Fruit fly (Drosophila melanogaster) whole organism, prepupa: ENCODE data around the gene CG10137.

ENCODE experiments used
- Blimp-1 ChIP-seq: fragments of 200-800 bp; sonication (Bioruptor generic); optimal IDR thresholded peaks from 3 replicates; lab custom pipeline; 2017; ENCODE audit warnings: missing biosample characterization, missing genetic modification characterization, mild to moderate bottlenecking, moderate library complexity, missing genetic modification reagents
- CG10631 ChIP-seq: fragments of 200-800 bp; sonication (Bioruptor generic); optimal IDR thresholded peaks from 2 replicates; lab custom pipeline; 2016; ENCODE audit warnings: missing biosample characterization, missing genetic modification characterization
- CG11294 ChIP-seq: fragments of 200-800 bp; sonication (Bioruptor generic); IDR thresholded peaks from 2 replicates; pipeline ENCODE4 v1.3.6; 2022; ENCODE audit warnings: missing biosample characterization, missing genetic modification characterization
- CG11762 ChIP-seq: fragments of 200-800 bp; sonication (Bioruptor generic); optimal IDR thresholded peaks from 3 replicates; lab custom pipeline; 2016; ENCODE audit warnings: missing biosample characterization, missing genetic modification characterization; ENCODE audit not compliant: insufficient read depth
- CG11902 ChIP-seq: fragments of 200-800 bp; sonication (Bioruptor generic); optimal IDR thresholded peaks from 3 replicates; lab custom pipeline; 2016; ENCODE audit warnings: missing biosample characterization, missing genetic modification characterization
- CG15336 ChIP-seq: fragments of 200-800 bp; sonication (Bioruptor generic); IDR thresholded peaks from 2 replicates; pipeline ENCODE4 v1.3.6; 2022; ENCODE audit warnings: missing biosample characterization, missing genetic modification characterization
- CG1621 ChIP-seq: fragments of 200-800 bp; sonication (Bioruptor generic); optimal IDR thresholded peaks from 3 replicates; lab custom pipeline; 2018; ENCODE audit warnings: missing biosample characterization, mild to moderate bottlenecking, missing genetic modification characterization
- CG31627 ChIP-seq: fragments of 200-800 bp; sonication (Bioruptor generic); optimal IDR thresholded peaks from 3 replicates; lab custom pipeline; 2016; ENCODE audit warnings: missing biosample characterization, missing genetic modification characterization
- CG34406 ChIP-seq: fragments of 200-800 bp; sonication (Bioruptor generic); optimal IDR thresholded peaks from 3 replicates; lab custom pipeline; 2016; ENCODE audit warnings: missing biosample characterization, missing genetic modification characterization
- CG3919 ChIP-seq: fragments of 200-800 bp; sonication (Bioruptor generic); optimal IDR thresholded peaks from 3 replicates; lab custom pipeline; 2016; ENCODE audit warnings: missing biosample characterization, missing genetic modification characterization
- CG6808 ChIP-seq: fragments of 200-800 bp; sonication (Bioruptor generic); optimal IDR thresholded peaks from 3 replicates; lab custom pipeline; 2017; ENCODE audit warnings: missing biosample characterization, missing genetic modification characterization, mild to moderate bottlenecking, moderate library complexity, missing genetic modification reagents
- CG6854 ChIP-seq: fragments of 200-800 bp; sonication (Bioruptor generic); optimal IDR thresholded peaks from 2 replicates; lab custom pipeline; 2017; ENCODE audit warnings: missing biosample characterization, mild to moderate bottlenecking, missing genetic modification characterization
- CG7368 ChIP-seq: fragments of 200-800 bp; sonication (Bioruptor generic); optimal IDR thresholded peaks from 3 replicates; lab custom pipeline; 2016; ENCODE audit warnings: missing biosample characterization, missing genetic modification characterization
- CG8319 ChIP-seq: fragments of 200-800 bp; sonication (Bioruptor generic); optimal IDR thresholded peaks from 3 replicates; lab custom pipeline; 2016; ENCODE audit warnings: missing biosample characterization, missing genetic modification characterization
- CG9139 ChIP-seq: fragments of 200-800 bp; sonication (Bioruptor generic); optimal IDR thresholded peaks from 3 replicates; lab custom pipeline; 2017; ENCODE audit warnings: missing biosample characterization, mild to moderate bottlenecking, missing genetic modification characterization
- Eip75B ChIP-seq: fragments of 200-800 bp; sonication (Bioruptor generic); optimal IDR thresholded peaks from 3 replicates; lab custom pipeline; 2016; ENCODE audit warnings: missing biosample characterization, missing genetic modification characterization
- Eip78C ChIP-seq: fragments of 200-800 bp; sonication (Bioruptor generic); peaks from one replicate; lab custom pipeline; 2016; ENCODE audit warnings: missing biosample characterization, missing genetic modification characterization
- Ets21C ChIP-seq: fragments of 200-800 bp; sonication (Bioruptor generic); optimal IDR thresholded peaks from 3 replicates; lab custom pipeline; 2016; ENCODE audit warnings: missing biosample characterization, missing genetic modification characterization
- Hr38 ChIP-seq: sonication (Bioruptor generic); optimal IDR thresholded peaks from 2 replicates; lab custom pipeline; 2016; ENCODE audit warnings: missing biosample characterization, missing genetic modification characterization
- Hr39 ChIP-seq: fragments of 200-800 bp; sonication (Bioruptor generic); optimal IDR thresholded peaks from 2 replicates; lab custom pipeline; 2016; ENCODE audit warnings: missing biosample characterization, missing genetic modification characterization
- Hr4 ChIP-seq: fragments of 200-800 bp; sonication (Bioruptor generic); optimal IDR thresholded peaks from 3 replicates; lab custom pipeline; 2016; ENCODE audit warnings: missing biosample characterization, missing genetic modification characterization
- Lpt ChIP-seq: fragments of 200-800 bp; sonication (Bioruptor generic); optimal IDR thresholded peaks from 3 replicates; lab custom pipeline; 2016; ENCODE audit warnings: missing biosample characterization, missing genetic modification characterization
- Met ChIP-seq: fragments of 200-800 bp; sonication (Bioruptor generic); optimal IDR thresholded peaks from 3 replicates; lab custom pipeline; 2016; ENCODE audit warnings: missing biosample characterization, missing genetic modification characterization
- OdsH ChIP-seq: fragments of 200-800 bp; sonication (Bioruptor generic); optimal IDR thresholded peaks from 3 replicates; lab custom pipeline; 2016; ENCODE audit warnings: missing biosample characterization, missing genetic modification characterization
- Smox ChIP-seq: fragments of 200-800 bp; sonication (Bioruptor generic); optimal IDR thresholded peaks from 3 replicates; lab custom pipeline; 2016; ENCODE audit warnings: missing biosample characterization, missing genetic modification characterization
- Sox102F ChIP-seq: fragments of 200-800 bp; sonication (Bioruptor generic); optimal IDR thresholded peaks from 2 replicates; lab custom pipeline; 2016; ENCODE audit warnings: missing biosample characterization, mild to moderate bottlenecking, missing genetic modification characterization
- Sox14 ChIP-seq: fragments of 200-800 bp; sonication (Bioruptor generic); optimal IDR thresholded peaks from 3 replicates; lab custom pipeline; 2016; ENCODE audit warnings: missing biosample characterization, missing genetic modification characterization
- achi ChIP-seq: fragments of 200-800 bp; sonication (Bioruptor generic); optimal IDR thresholded peaks from 3 replicates; lab custom pipeline; 2016; ENCODE audit warnings: missing biosample characterization, missing genetic modification characterization
- acj6 ChIP-seq: fragments of 200-800 bp; sonication (Bioruptor generic); optimal IDR thresholded peaks from 3 replicates; lab custom pipeline; 2016; ENCODE audit warnings: missing biosample characterization, missing genetic modification characterization
- cyc ChIP-seq: fragments of 200-800 bp; sonication (Bioruptor generic); optimal IDR thresholded peaks from 3 replicates; lab custom pipeline; 2016; ENCODE audit warnings: missing biosample characterization, missing genetic modification characterization
- eg ChIP-seq: fragments of 200-800 bp; sonication (Bioruptor generic); IDR thresholded peaks from 3 replicates; pipeline ENCODE4 v1.3.6; 2022; ENCODE audit warnings: missing biosample characterization, missing genetic modification characterization
- esn ChIP-seq: fragments of 200-800 bp; sonication (Bioruptor generic); optimal IDR thresholded peaks from 2 replicates; lab custom pipeline; 2016; ENCODE audit warnings: missing biosample characterization, mild to moderate bottlenecking, missing genetic modification characterization, moderate library complexity
- fkh ChIP-seq: fragments of 200-800 bp; sonication (Bioruptor generic); optimal IDR thresholded peaks from 3 replicates; lab custom pipeline; 2017; ENCODE audit warnings: missing biosample characterization, mild to moderate bottlenecking, missing genetic modification characterization, moderate library complexity
- pdm3 ChIP-seq: fragments of 200-800 bp; sonication (Bioruptor generic); optimal IDR thresholded peaks from 3 replicates; lab custom pipeline; 2016; ENCODE audit warnings: missing biosample characterization, missing genetic modification characterization
- ss ChIP-seq, 2 experiments: fragments of 200-800 bp; sonication (Bioruptor generic); optimal IDR thresholded peaks; 2 replicates in 1 of 2; 3 replicates in 1 of 2; lab custom pipeline; 2017 to 2018; ENCODE audit warnings: mild to moderate bottlenecking in 2 of 2, missing biosample characterization in 2 of 2, missing genetic modification characterization in 2 of 2, moderate library complexity in 1 of 2
- svp ChIP-seq: fragments of 200-800 bp; sonication (Bioruptor generic); peaks from one replicate; lab custom pipeline; 2016; ENCODE audit warnings: missing biosample characterization, missing genetic modification characterization
- topi ChIP-seq: fragments of 200-800 bp; sonication (Bioruptor generic); optimal IDR thresholded peaks from 3 replicates; lab custom pipeline; 2016; ENCODE audit warnings: missing biosample characterization, missing genetic modification characterization

Gene CG10137

DNA sequence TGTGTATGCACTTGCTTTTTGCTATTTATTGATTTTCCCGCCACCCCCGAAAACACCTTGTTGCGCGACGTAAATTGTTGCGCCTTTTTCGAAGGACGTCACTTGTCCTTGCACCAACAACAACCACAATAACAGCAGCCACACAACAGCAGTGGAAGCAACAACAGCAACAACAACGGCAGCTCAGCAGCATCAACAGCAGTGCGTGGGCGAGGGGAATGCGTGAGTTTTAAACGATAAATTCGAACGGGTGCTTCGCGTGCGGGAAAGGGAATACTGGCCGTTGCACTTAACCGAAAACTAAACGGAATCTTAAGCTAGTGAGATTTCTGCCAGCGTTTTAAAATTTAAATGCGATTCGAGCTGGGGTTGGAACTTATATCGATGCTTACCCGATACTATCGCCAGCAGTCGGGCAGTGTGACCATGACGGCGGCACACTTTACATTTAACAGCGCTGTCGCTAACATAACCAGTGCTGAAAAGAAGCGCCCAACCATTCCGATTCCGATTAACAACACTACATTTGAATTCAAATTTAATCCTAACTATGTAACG lies 18.0 kb upstream of the CG10137 start, which contains the start of gene cyst:
Gene cyst (minus strand): TSS at position 404 of the 558 bp plus-strand sequence.
- TF ChIP-seq CG31627 (GFP tag; lab: Kevin White, UChicago) (peak; percentile 34), esn (GFP tag; lab: Kevin White, UChicago) (peak; percentile 43), CG11294 (no peak), cyc (GFP tag; lab: Kevin White, UChicago) (peak; percentile 47), eg (GFP tag; lab: Robert Waterston, UW) (0 out of 3 replicates have a peak, but pooled peaks have one; percentile 37), Sox14 (GFP tag; lab: Kevin White, UChicago) (peak; percentile 36)

DNA sequence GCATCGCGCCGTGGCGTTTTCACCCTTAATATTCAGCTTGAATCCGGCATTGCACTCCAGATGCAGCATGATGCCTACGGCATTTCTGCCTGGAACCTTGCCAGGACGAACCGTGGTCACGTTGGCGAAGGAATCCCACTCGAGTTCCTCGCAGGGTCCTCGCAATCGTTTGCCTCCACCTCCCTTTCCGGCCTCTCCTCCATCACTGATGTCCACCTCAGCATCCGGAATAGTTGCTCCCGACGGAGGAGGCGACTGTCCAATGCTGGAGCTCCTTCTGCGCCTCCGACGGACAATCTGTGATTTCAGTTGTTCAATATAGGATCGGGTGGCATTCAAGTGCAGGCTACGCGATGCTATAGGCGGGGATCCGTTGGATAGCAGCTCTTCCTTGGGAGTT lies 14.3 kb upstream of the CG10137 start:
- TF ChIP-seq CG9139 (GFP tag; lab: Kevin White, UChicago) = no peak
- no peak for TF ChIP-seq Hr39
- TF ChIP-seq acj6 (GFP tag; lab: Kevin White, UChicago) = no peak
- TF ChIP-seq ss (GFP tag; optimal IDR thresholded peaks at IDR 0.05; lab: Kevin White, UChicago) = no peak
- TF ChIP-seq Ets21C (GFP tag; lab: Kevin White, UChicago) = no peak
- no peak for TF ChIP-seq Met (GFP tag; lab: Kevin White, UChicago)
- no peak for TF ChIP-seq Eip78C
- no peak for TF ChIP-seq Hr38
- TF ChIP-seq CG8319 (GFP tag; lab: Kevin White, UChicago) = no peak
- no peak for TF ChIP-seq CG1621
- no peak for TF ChIP-seq topi (GFP tag; lab: Kevin White, UChicago)
- no peak for TF ChIP-seq Sox102F (GFP tag; lab: Kevin White, UChicago)
- TF ChIP-seq CG11902 (GFP tag; lab: Kevin White, UChicago) = no peak

DNA sequence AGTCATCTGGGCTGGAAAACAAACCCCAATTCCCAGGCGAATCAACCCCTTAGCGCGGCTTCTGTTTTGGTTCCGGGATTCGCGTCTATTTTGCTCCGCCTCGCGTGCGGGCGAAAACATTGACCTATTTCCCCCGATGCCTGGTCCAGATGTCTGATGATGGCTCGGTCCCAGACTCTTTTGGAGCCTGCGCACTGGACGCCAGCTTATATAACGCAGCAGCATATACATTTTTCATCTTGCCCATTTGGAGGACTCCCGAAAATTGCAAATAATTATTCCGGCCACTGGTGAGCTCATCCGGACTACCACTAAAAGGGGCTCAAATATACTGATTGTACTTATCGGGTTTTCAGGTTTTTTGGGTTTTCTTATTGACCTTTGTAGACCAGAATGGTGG lies 10.4 kb upstream of the CG10137 start:
- no peak for TF ChIP-seq OdsH (GFP tag; lab: Kevin White, UChicago)
- TF ChIP-seq CG11762 (GFP tag; lab: Kevin White, UChicago) = no peak
- no peak for TF ChIP-seq Eip75B

DNA sequence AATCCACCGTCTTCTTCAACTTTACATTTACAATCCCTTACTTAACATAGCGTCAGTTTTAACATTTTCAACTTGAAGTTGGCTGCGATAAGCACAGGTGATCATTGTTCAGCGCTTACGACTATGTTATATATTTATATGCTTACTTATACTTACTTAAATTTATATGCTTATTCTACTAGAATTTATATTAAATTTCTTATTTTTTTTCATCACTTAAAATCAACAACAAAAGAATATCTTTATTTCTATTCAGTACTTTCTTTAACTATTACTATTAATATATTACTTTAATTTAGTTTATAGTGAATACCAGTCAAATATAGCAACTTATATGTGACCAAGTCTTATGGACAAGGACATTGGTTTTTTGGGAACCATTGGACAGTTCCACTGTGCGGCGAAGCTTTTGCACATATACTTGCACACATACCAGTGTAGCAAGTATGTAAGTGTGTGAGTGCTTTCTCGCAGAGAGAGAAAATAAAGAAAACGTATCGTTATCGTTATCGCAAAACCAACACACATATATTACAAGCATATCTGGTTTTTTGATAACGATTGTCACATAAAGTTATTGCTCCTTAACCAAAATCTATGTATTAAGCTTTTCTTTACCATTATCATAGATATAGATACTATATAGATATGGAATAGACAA lies 9.2 kb upstream of the CG10137 start, which contains the start of gene Hasp:
Gene Hasp (minus strand): TSS at position 51 of the 661 bp plus-strand sequence.
- TF ChIP-seq Hr4 (GFP tag; lab: Kevin White, UChicago) (peak; percentile 23), esn (GFP tag; lab: Kevin White, UChicago) (peak; percentile 46), CG7368 (GFP tag; lab: Kevin White, UChicago) (no peak), CG8319 (GFP tag; lab: Kevin White, UChicago) (no peak), Blimp-1 (no peak), Hr39 (peak; percentile 19), eg (GFP tag; lab: Robert Waterston, UW) (0 out of 3 replicates have a peak, but pooled peaks have one; percentile 32), CG11294 (no peak), achi (GFP tag; lab: Kevin White, UChicago) (peak; percentile 36), CG3919 (GFP tag; lab: Kevin White, UChicago) (peak; percentile 36), CG11762 (GFP tag; lab: Kevin White, UChicago) (no peak), Lpt (no peak), pdm3 (GFP tag; lab: Kevin White, UChicago) (peak; percentile 17), Smox (peak; percentile 3), Sox102F (GFP tag; lab: Kevin White, UChicago) (peak; percentile 30), Eip78C (no peak), CG6808 (GFP tag; lab: Kevin White, UChicago) (no peak), topi (GFP tag; lab: Kevin White, UChicago) (peak; percentile 17), CG31627 (GFP tag; lab: Kevin White, UChicago) (peak; percentile 8), CG6854 (GFP tag; lab: Kevin White, UChicago) (no peak), fkh (GFP tag; lab: Kevin White, UChicago) (no peak), Ets21C (GFP tag; lab: Kevin White, UChicago) (no peak), Met (GFP tag; lab: Kevin White, UChicago) (peak; percentile 19), svp (GFP tag; lab: Kevin White, UChicago) (peak; percentile 42), CG10631 (GFP tag; lab: Kevin White, UChicago) (no peak), CG15336 (GFP tag; lab: Robert Waterston, UW) (peak; percentile 41), acj6 (GFP tag; lab: Kevin White, UChicago) (peak; percentile 19), CG34406 (GFP tag; lab: Kevin White, UChicago) (peak; percentile 17)
